Worm (Caenorhabditis elegans) whole organism, L2 larva: ENCODE results near the gene Y54G2A.11.
"Not testable (repeated sequence)": the region's sequence is repeated elsewhere in the genome, so short reads cannot be mapped to it uniquely, and the experiment has no call there.

Source experiments
- C34F6.9 ChIP-seq: fragments of 150-350 bp; optimal IDR thresholded peaks from 2 replicates; lab custom pipeline; 2014; ENCODE audit warnings: missing biosample characterization, missing genetic modification characterization
- F13H6.1 ChIP-seq: sonication (generic microtip); optimal IDR thresholded peaks from 2 replicates; lab custom pipeline; 2016; ENCODE audit warnings: missing genetic modification characterization, missing compliant biosample characterization
- Y55F3AM.14 ChIP-seq: fragments of 200-800 bp; sonication (Bioruptor generic); optimal IDR thresholded peaks from 2 replicates; lab custom pipeline; 2018; ENCODE audit warnings: mild to moderate bottlenecking, missing genetic modification characterization, missing compliant biosample characterization
- ama-1 ChIP-seq: fragments of 150-350 bp; optimal IDR thresholded peaks from 2 replicates; lab custom pipeline; 2018; ENCODE audit warnings: inconsistent platforms
- blmp-1 ChIP-seq: sonication (generic microtip); optimal IDR thresholded peaks from 2 replicates; lab custom pipeline; 2017; ENCODE audit warnings: missing genetic modification characterization, mild to moderate bottlenecking, missing compliant biosample characterization, antibody characterized with exemption, moderate library complexity; ENCODE audit not compliant: insufficient read depth
- ceh-16 ChIP-seq: fragments of 150-350 bp; optimal IDR thresholded peaks from 2 replicates; lab custom pipeline; 2014; ENCODE audit warnings: missing biosample characterization, missing genetic modification characterization
- crh-2 ChIP-seq: sonication (generic microtip); optimal IDR thresholded peaks from 2 replicates; lab custom pipeline; 2017; ENCODE audit warnings: missing biosample characterization, missing genetic modification characterization
- egl-27 ChIP-seq: sonication (generic microtip); optimal IDR thresholded peaks from 3 replicates; lab custom pipeline; 2017; ENCODE audit warnings: missing biosample characterization, missing genetic modification reagents, missing genetic modification characterization
- elt-1 ChIP-seq: fragments of 150-350 bp; optimal IDR thresholded peaks from 2 replicates; lab custom pipeline; 2014; ENCODE audit warnings: missing biosample characterization, missing genetic modification characterization
- elt-3 ChIP-seq: sonication (generic microtip); optimal IDR thresholded peaks from 2 replicates; lab custom pipeline; 2017; ENCODE audit warnings: missing biosample characterization, missing genetic modification characterization
- fos-1 ChIP-seq: fragments of 150-350 bp; optimal IDR thresholded peaks from 2 replicates; lab custom pipeline; 2014; ENCODE audit warnings: missing biosample characterization, missing genetic modification characterization
- gmeb-1 ChIP-seq: fragments of 150-350 bp; optimal IDR thresholded peaks from 2 replicates; lab custom pipeline; 2014; ENCODE audit warnings: missing biosample characterization, missing genetic modification characterization
- lin-13 ChIP-seq: fragments of 150-350 bp; optimal IDR thresholded peaks from 2 replicates; lab custom pipeline; 2014; ENCODE audit warnings: missing biosample characterization, missing genetic modification reagents, missing genetic modification characterization
- lsy-2 ChIP-seq, 2 experiments: fragments of 150-350 bp in 1 of 2; sonication (generic microtip) in 1 of 2; optimal IDR thresholded peaks; 2 replicates each; lab custom pipeline; 2014 to 2017; ENCODE audit warnings: missing biosample characterization in 2 of 2, missing genetic modification characterization in 2 of 2
- mab-5 ChIP-seq: fragments of 150-350 bp; optimal IDR thresholded peaks from 2 replicates; lab custom pipeline; 2014; ENCODE audit warnings: missing biosample characterization, missing genetic modification characterization
- mbf-1 ChIP-seq: sonication (generic microtip); optimal IDR thresholded peaks from 2 replicates; lab custom pipeline; 2017; ENCODE audit warnings: missing biosample characterization, missing genetic modification characterization
- mdl-1 ChIP-seq, 2 experiments: fragments of 150-350 bp in 1 of 2; sonication (generic microtip) in 1 of 2; optimal IDR thresholded peaks; 2 replicates each; lab custom pipeline; 2017; ENCODE audit warnings: missing biosample characterization in 2 of 2, missing genetic modification characterization in 2 of 2
- nhr-10 ChIP-seq: sonication (generic microtip); optimal IDR thresholded peaks from 2 replicates; lab custom pipeline; 2017; ENCODE audit warnings: missing biosample characterization, missing genetic modification characterization
- nhr-11 ChIP-seq: fragments of 150-350 bp; optimal IDR thresholded peaks from 2 replicates; lab custom pipeline; 2014; ENCODE audit warnings: missing biosample characterization, missing genetic modification characterization
- nhr-12 ChIP-seq: fragments of 150-350 bp; optimal IDR thresholded peaks from 2 replicates; lab custom pipeline; 2014; ENCODE audit warnings: missing biosample characterization, missing genetic modification characterization
- nhr-129 ChIP-seq: fragments of 150-350 bp; optimal IDR thresholded peaks from 2 replicates; lab custom pipeline; 2014; ENCODE audit warnings: missing biosample characterization, missing genetic modification characterization
- nhr-21 ChIP-seq: fragments of 150-350 bp; optimal IDR thresholded peaks from 2 replicates; lab custom pipeline; 2014; ENCODE audit warnings: missing biosample characterization, missing genetic modification characterization
- nhr-23 ChIP-seq: fragments of 150-350 bp; optimal IDR thresholded peaks from 2 replicates; lab custom pipeline; 2014; ENCODE audit warnings: missing biosample characterization, missing genetic modification reagents, missing genetic modification characterization
- nhr-237 ChIP-seq: fragments of 150-350 bp; optimal IDR thresholded peaks from 2 replicates; lab custom pipeline; 2014; ENCODE audit warnings: missing biosample characterization, missing genetic modification characterization
- nhr-25 ChIP-seq: fragments of 150-350 bp; sonication (generic microtip); optimal IDR thresholded peaks from 3 replicates; lab custom pipeline; 2014; ENCODE audit warnings: missing biosample characterization, missing genetic modification characterization
- nhr-6 ChIP-seq: fragments of 150-350 bp; optimal IDR thresholded peaks from 2 replicates; lab custom pipeline; 2014; ENCODE audit warnings: missing biosample characterization, missing genetic modification characterization
- peb-1 ChIP-seq: fragments of 150-350 bp; optimal IDR thresholded peaks from 2 replicates; lab custom pipeline; 2014; ENCODE audit warnings: missing biosample characterization, missing genetic modification characterization
- sem-4 ChIP-seq: fragments of 150-350 bp; optimal IDR thresholded peaks from 2 replicates; lab custom pipeline; 2014; ENCODE audit warnings: missing biosample characterization, missing genetic modification reagents, missing genetic modification characterization
- skn-1 ChIP-seq: sonication (generic microtip); optimal IDR thresholded peaks from 2 replicates; lab custom pipeline; 2017; ENCODE audit warnings: missing biosample characterization, missing genetic modification characterization
- sma-3 ChIP-seq: sonication (generic microtip); optimal IDR thresholded peaks from 2 replicates; lab custom pipeline; 2016; ENCODE audit warnings: missing genetic modification reagents, missing genetic modification characterization, missing compliant biosample characterization
- sma-9 ChIP-seq, 2 experiments: fragments of 150-350 bp in 1 of 2; sonication (generic microtip) in 1 of 2; optimal IDR thresholded peaks; 2 replicates each; lab custom pipeline; 2014 to 2016; ENCODE audit warnings: missing genetic modification characterization in 2 of 2, mild to moderate bottlenecking in 1 of 2, missing biosample characterization in 1 of 2, missing compliant biosample characterization in 1 of 2, missing genetic modification reagents in 1 of 2, moderate library complexity in 1 of 2
- snpc-4 ChIP-seq: fragments of 150-350 bp; optimal IDR thresholded peaks from 2 replicates; lab custom pipeline; 2014; ENCODE audit warnings: missing biosample characterization, missing genetic modification characterization
- unc-39 ChIP-seq: fragments of 150-350 bp; optimal IDR thresholded peaks from 2 replicates; lab custom pipeline; 2014; ENCODE audit warnings: missing biosample characterization, missing genetic modification characterization
- unc-55 ChIP-seq: fragments of 150-350 bp; sonication (generic microtip); optimal IDR thresholded peaks from 3 replicates; lab custom pipeline; 2014; ENCODE audit warnings: missing biosample characterization, missing genetic modification reagents, missing genetic modification characterization
- unc-62 ChIP-seq: fragments of 150-350 bp; optimal IDR thresholded peaks from 2 replicates; lab custom pipeline; 2014; ENCODE audit warnings: missing biosample characterization, missing genetic modification reagents, missing genetic modification characterization
- zag-1 ChIP-seq: fragments of 150-350 bp; optimal IDR thresholded peaks from 2 replicates; lab custom pipeline; 2014; ENCODE audit warnings: missing biosample characterization, missing genetic modification characterization
- ztf-1 ChIP-seq: fragments of 200-800 bp; sonication (Bioruptor generic); conservative IDR thresholded peaks from 2 replicates; pipeline ENCODE4 v1.3.6; 2022; ENCODE audit warnings: missing genetic modification characterization, missing compliant biosample characterization
- ztf-11 ChIP-seq: sonication (generic microtip); optimal IDR thresholded peaks from 2 replicates; lab custom pipeline; 2017; ENCODE audit warnings: missing biosample characterization, missing genetic modification characterization
- ztf-4 ChIP-seq: fragments of 150-350 bp; optimal IDR thresholded peaks from 2 replicates; lab custom pipeline; 2014; ENCODE audit warnings: missing biosample characterization, missing genetic modification characterization

Y54G2A.11 gene

ce11 chrIV:2777841-2778240 lies 6.2 kb upstream of the Y54G2A.11 start, which contains the start of gene Y54G2A.72:
TSS of gene Y54G2A.72 (plus strand) at chrIV:2778141.
- not testable (repeated sequence) for TF ChIP-seq ztf-1 (GFP tag; lab: Robert Waterston, UW); Y55F3AM.14 (GFP tag; lab: Kevin White, UChicago); skn-1 (tag; lab: Kevin White, UChicago)

- TF ChIP-seq unc-55 (GFP tag; lab: Kevin White, UChicago): peak; percentile 1
- no peak for TF ChIP-seq sma-9 (GFP tag; optimal IDR thresholded peaks at IDR 0.05; lab: Kevin White, UChicago)
- TF ChIP-seq sma-9 (tag; optimal IDR thresholded peaks at IDR 0.05; lab: Kevin White, UChicago): no peak
Observed at ce11 chrIV:2776733-2777132, 5.1 kb upstream of the Y54G2A.11 start.

- no peak for TF ChIP-seq nhr-23 (tag; lab: Kevin White, UChicago)
- no peak for TF ChIP-seq mab-5 (tag; lab: Kevin White, UChicago)
- TF ChIP-seq elt-1 (tag; lab: Kevin White, UChicago): no peak
- no peak for TF ChIP-seq nhr-10 (tag; lab: Kevin White, UChicago)
- TF ChIP-seq gmeb-1 (tag; lab: Kevin White, UChicago): no peak
- no peak for TF ChIP-seq skn-1 (tag; lab: Kevin White, UChicago)
- peak; percentile 46 for TF ChIP-seq nhr-129 (tag; lab: Kevin White, UChicago)
- TF ChIP-seq F13H6.1 (tag; lab: Kevin White, UChicago): peak; percentile 71
- peak; percentile 72 for TF ChIP-seq sma-9 (GFP tag; optimal IDR thresholded peaks at IDR 0.05; lab: Kevin White, UChicago)
- no peak for TF ChIP-seq sma-9 (tag; optimal IDR thresholded peaks at IDR 0.05; lab: Kevin White, UChicago)
- TF ChIP-seq crh-2 (tag; lab: Kevin White, UChicago): no peak
- TF ChIP-seq ztf-1 (GFP tag; lab: Robert Waterston, UW): no peak
- no peak for TF ChIP-seq elt-3
- TF ChIP-seq C34F6.9 (tag; lab: Kevin White, UChicago): peak; percentile 45
- TF ChIP-seq ceh-16: no peak
- TF ChIP-seq lsy-2 (tag; optimal IDR thresholded peaks at IDR 0.05; lab: Kevin White, UChicago): peak in 1 of 2 experiments; percentile 52
- no peak for TF ChIP-seq nhr-237
- TF ChIP-seq peb-1: peak; percentile 6
- no peak for TF ChIP-seq nhr-6
- TF ChIP-seq ztf-11 (tag; lab: Kevin White, UChicago): no peak
- TF ChIP-seq nhr-11: no peak
- TF ChIP-seq unc-55 (GFP tag; lab: Kevin White, UChicago): peak; percentile 51
- no peak for TF ChIP-seq ztf-4 (tag; lab: Kevin White, UChicago)
Observed at ce11 chrIV:2775992-2776630, 4.5 kb upstream of the Y54G2A.11 start.

ce11 chrIV:2774500-2774899 lies 2.9 kb upstream of the Y54G2A.11 start:
- TF ChIP-seq blmp-1 (tag; lab: Kevin White, UChicago) (peak; percentile 23), Y55F3AM.14 (GFP tag; lab: Kevin White, UChicago) (peak; percentile 16), zag-1 (no peak), ztf-11 (tag; lab: Kevin White, UChicago) (no peak), sma-3 (GFP tag; lab: Kevin White, UChicago) (peak; percentile 62), unc-39 (tag; lab: Kevin White, UChicago) (no peak), F13H6.1 (tag; lab: Kevin White, UChicago) (peak; percentile 91), nhr-6 (peak; percentile 57), mab-5 (tag; lab: Kevin White, UChicago) (peak; percentile 20), egl-27 (tag; lab: Kevin White, UChicago) (peak; percentile 36), gmeb-1 (tag; lab: Kevin White, UChicago) (peak; percentile 72), mbf-1 (tag; lab: Kevin White, UChicago) (no peak), fos-1 (tag; lab: Kevin White, UChicago) (peak; percentile 59), lin-13 (GFP tag; lab: Kevin White, UChicago) (peak; percentile 79), nhr-129 (tag; lab: Kevin White, UChicago) (peak; percentile 84), elt-3 (no peak), C34F6.9 (tag; lab: Kevin White, UChicago) (peak; percentile 89), nhr-12 (tag; lab: Kevin White, UChicago) (no peak), nhr-25 (tag; lab: Kevin White, UChicago) (peak; percentile 91), nhr-10 (tag; lab: Kevin White, UChicago) (no peak), snpc-4 (tag; lab: Kevin White, UChicago) (peak; percentile 7), peb-1 (no peak), sem-4 (peak; percentile 39), nhr-21 (tag; lab: Kevin White, UChicago) (peak; percentile 59), mdl-1 (tag; optimal IDR thresholded peaks at IDR 0.05; lab: Kevin White, UChicago) (peak in 1 of 2 experiments; percentile 34), crh-2 (tag; lab: Kevin White, UChicago) (peak; percentile 88), unc-55 (GFP tag; lab: Kevin White, UChicago) (peak; percentile 19), unc-62 (no peak), nhr-23 (tag; lab: Kevin White, UChicago) (no peak), sma-9 (GFP tag; optimal IDR thresholded peaks at IDR 0.05; lab: Kevin White, UChicago) (peak; percentile 85), sma-9 (tag; optimal IDR thresholded peaks at IDR 0.05; lab: Kevin White, UChicago) (no peak), lsy-2 (tag; optimal IDR thresholded peaks at IDR 0.05; lab: Kevin White, UChicago) (peak in 1 of 2 experiments; percentile 82), ama-1 (lab: Kevin White, UChicago) (peak; percentile 84), nhr-237 (no peak)
